Fruit fly (Drosophila melanogaster) whole organism, wandering third instar larva: Measurements from ENCODE around the gene CG43245.

Experiments
- Abd-B ChIP-seq: fragments of >200 bp; optimal IDR thresholded peaks from 2 replicates; lab custom pipeline; 2017; ENCODE audit warnings: missing biosample characterization, missing genetic modification characterization
- CG32264 ChIP-seq: fragments of 200-800 bp; sonication (Bioruptor generic); optimal IDR thresholded peaks from 2 replicates; lab custom pipeline; 2016; ENCODE audit warnings: missing biosample characterization, missing genetic modification characterization
- CG9705 ChIP-seq: fragments of 200-800 bp; sonication (Bioruptor generic); optimal IDR thresholded peaks from 2 replicates; lab custom pipeline; 2018; ENCODE audit warnings: missing biosample characterization, mild to moderate bottlenecking, missing genetic modification characterization
- CrebA ChIP-seq: fragments of 200-800 bp; sonication (Bioruptor generic); optimal IDR thresholded peaks from 2 replicates; lab custom pipeline; 2016; ENCODE audit warnings: missing biosample characterization, mild to moderate bottlenecking, missing genetic modification characterization, borderline replicate concordance
- Dfd ChIP-seq: fragments of >200 bp; optimal IDR thresholded peaks from 2 replicates; lab custom pipeline; 2017; ENCODE audit warnings: missing biosample characterization, missing genetic modification characterization
- Dif ChIP-seq: fragments of 200-275, 200-300 bp; sonication (Bioruptor generic); optimal IDR thresholded peaks from 2 replicates; lab custom pipeline; 2018; ENCODE audit warnings: missing biosample characterization, missing genetic modification characterization; ENCODE audit not compliant: partially characterized antibody
- GATAd ChIP-seq: sonication (Bioruptor generic); optimal IDR thresholded peaks from 2 replicates; lab custom pipeline; 2016; ENCODE audit warnings: missing biosample characterization, missing genetic modification characterization
- HLH106 ChIP-seq: fragments of 200-800 bp; optimal IDR thresholded peaks from 3 replicates; lab custom pipeline; 2019; ENCODE audit warnings: missing biosample characterization, mild to moderate bottlenecking, missing genetic modification characterization, moderate library complexity
- Hnf4 ChIP-seq: fragments of 200-800 bp; sonication (Bioruptor generic); optimal IDR thresholded peaks from 2 replicates; lab custom pipeline; 2016; ENCODE audit warnings: missing biosample characterization, mild to moderate bottlenecking, missing genetic modification characterization
- Hr78 ChIP-seq: fragments of >200 bp; optimal IDR thresholded peaks from 2 replicates; lab custom pipeline; 2017; ENCODE audit warnings: missing biosample characterization, missing genetic modification characterization
- Hr83 ChIP-seq: fragments of 200-300 bp; sonication (Bioruptor generic); optimal IDR thresholded peaks from 2 replicates; lab custom pipeline; 2016; ENCODE audit warnings: missing biosample characterization, mild to moderate bottlenecking, missing genetic modification characterization, moderate library complexity; ENCODE audit not compliant: poor library complexity, severe bottlenecking
- Jra ChIP-seq: sonication (Bioruptor generic); optimal IDR thresholded peaks from 2 replicates; lab custom pipeline; 2016; ENCODE audit warnings: missing biosample characterization, missing genetic modification characterization
- Mio ChIP-seq: sonication (Bioruptor generic); optimal IDR thresholded peaks from 2 replicates; lab custom pipeline; 2016; ENCODE audit warnings: missing biosample characterization, missing genetic modification characterization
- Myc ChIP-seq: fragments of >200 bp; optimal IDR thresholded peaks from 2 replicates; lab custom pipeline; 2017
- N ChIP-seq: fragments of >200 bp; optimal IDR thresholded peaks from 2 replicates; lab custom pipeline; 2018; ENCODE audit warnings: missing biosample characterization, missing external identifiers, missing genetic modification characterization
- OdsH ChIP-seq: fragments of 200-800 bp; sonication (Bioruptor generic); optimal IDR thresholded peaks from 2 replicates; lab custom pipeline; 2016; ENCODE audit warnings: missing biosample characterization, mild to moderate bottlenecking, missing genetic modification characterization
- Rel ChIP-seq, 2 experiments: fragments of 200-800 bp; sonication (Bioruptor generic) in 1 of 2; optimal IDR thresholded peaks; 2 replicates in 1 of 2; 3 replicates in 1 of 2; lab custom pipeline; 2016 to 2019; ENCODE audit warnings: mild to moderate bottlenecking in 2 of 2, missing biosample characterization in 2 of 2, missing genetic modification characterization in 2 of 2, moderate library complexity in 1 of 2
- Sp1 ChIP-seq: fragments of 200-800 bp; sonication (Bioruptor generic); optimal IDR thresholded peaks from 3 replicates; lab custom pipeline; 2019; ENCODE audit warnings: missing biosample characterization, mild to moderate bottlenecking, missing genetic modification characterization, moderate library complexity
- Vsx2 ChIP-seq: fragments of 200-300, 225-300 bp; sonication (Bioruptor generic); optimal IDR thresholded peaks from 2 replicates; lab custom pipeline; 2018; ENCODE audit warnings: missing biosample characterization, missing genetic modification characterization; ENCODE audit not compliant: partially characterized antibody
- br ChIP-seq: fragments of 200-800 bp; sonication (Bioruptor generic); optimal IDR thresholded peaks from 2 replicates; lab custom pipeline; 2016; ENCODE audit warnings: missing biosample characterization, missing genetic modification characterization
- brk ChIP-seq: fragments of 200-800 bp; sonication (Bioruptor generic); optimal IDR thresholded peaks from 2 replicates; lab custom pipeline; 2016; ENCODE audit warnings: missing biosample characterization, mild to moderate bottlenecking, missing genetic modification characterization
- dl ChIP-seq, 2 experiments: fragments of 175-275, 200-275 bp in 1 of 2; fragments of 200-275 bp in 1 of 2; sonication (Bioruptor generic); optimal IDR thresholded peaks; lab custom pipeline; 2018; ENCODE audit warnings: mild to moderate bottlenecking in 2 of 2, missing biosample characterization in 2 of 2, missing genetic modification characterization in 2 of 2, moderate library complexity in 2 of 2; ENCODE audit not compliant: partially characterized antibody in 2 of 2, insufficient read depth in 1 of 2
- dmrt93B ChIP-seq: fragments of 200-800 bp; sonication (Bioruptor generic); optimal IDR thresholded peaks from 2 replicates; lab custom pipeline; 2018; ENCODE audit warnings: missing biosample characterization, mild to moderate bottlenecking, missing genetic modification characterization
- dsf ChIP-seq: sonication (Bioruptor generic); optimal IDR thresholded peaks from 2 replicates; lab custom pipeline; 2016; ENCODE audit warnings: missing biosample characterization, missing genetic modification characterization, borderline replicate concordance
- ey ChIP-seq: fragments of 200-800 bp; sonication (Bioruptor generic); optimal IDR thresholded peaks from 2 replicates; lab custom pipeline; 2016; ENCODE audit warnings: missing biosample characterization, missing genetic modification characterization
- foxo ChIP-seq, 2 experiments: fragments of 200-800 bp; sonication (Bioruptor generic); optimal IDR thresholded peaks; 2 replicates in 1 of 2; 3 replicates in 1 of 2; lab custom pipeline; 2016 to 2017; ENCODE audit warnings: missing biosample characterization in 2 of 2, missing genetic modification characterization in 2 of 2
- fru ChIP-seq: fragments of 200-800 bp; sonication (Bioruptor generic); optimal IDR thresholded peaks from 3 replicates; lab custom pipeline; 2016; ENCODE audit warnings: missing biosample characterization, mild to moderate bottlenecking, missing genetic modification characterization
- h ChIP-seq: fragments of 200-800 bp; sonication (Bioruptor generic); optimal IDR thresholded peaks from 3 replicates; lab custom pipeline; 2016; ENCODE audit warnings: missing biosample characterization, mild to moderate bottlenecking, missing genetic modification characterization
- jim ChIP-seq: fragments of 175-275, 200-325 bp; sonication (Bioruptor generic); optimal IDR thresholded peaks from 2 replicates; lab custom pipeline; 2016; ENCODE audit warnings: missing biosample characterization, mild to moderate bottlenecking, missing genetic modification characterization
- lola ChIP-seq: fragments of >200 bp; optimal IDR thresholded peaks from 2 replicates; lab custom pipeline; 2017; ENCODE audit warnings: missing biosample characterization, missing genetic modification characterization
- pan ChIP-seq: fragments of >200 bp; optimal IDR thresholded peaks from 2 replicates; lab custom pipeline; 2017
- psq ChIP-seq: fragments of 200-800 bp; sonication (Bioruptor generic); optimal IDR thresholded peaks from 3 replicates; lab custom pipeline; 2017; ENCODE audit warnings: missing biosample characterization, mild to moderate bottlenecking, missing genetic modification characterization, moderate library complexity
- rgr ChIP-seq: fragments of 200-800 bp; sonication (Bioruptor generic); optimal IDR thresholded peaks from 3 replicates; lab custom pipeline; 2016; ENCODE audit warnings: missing biosample characterization, mild to moderate bottlenecking, missing genetic modification characterization
- sage ChIP-seq: fragments of 200-800 bp; sonication (Bioruptor generic); optimal IDR thresholded peaks from 2 replicates; lab custom pipeline; 2016; ENCODE audit warnings: missing biosample characterization, mild to moderate bottlenecking, missing genetic modification characterization
- sv ChIP-seq: fragments of 200-800 bp; sonication (Bioruptor generic); optimal IDR thresholded peaks from 3 replicates; lab custom pipeline; 2016; ENCODE audit warnings: missing biosample characterization, missing genetic modification characterization
- tai ChIP-seq: sonication (Bioruptor generic); optimal IDR thresholded peaks from 2 replicates; lab custom pipeline; 2016; ENCODE audit warnings: missing biosample characterization, missing genetic modification characterization
- usp ChIP-seq: fragments of >200 bp; optimal IDR thresholded peaks from 2 replicates; lab custom pipeline; 2017; ENCODE audit warnings: missing biosample characterization, missing genetic modification characterization
- woc ChIP-seq: sonication (Bioruptor generic); optimal IDR thresholded peaks from 2 replicates; lab custom pipeline; 2016; ENCODE audit warnings: missing biosample characterization, mild to moderate bottlenecking, missing genetic modification characterization

CG43245 gene

DNA sequence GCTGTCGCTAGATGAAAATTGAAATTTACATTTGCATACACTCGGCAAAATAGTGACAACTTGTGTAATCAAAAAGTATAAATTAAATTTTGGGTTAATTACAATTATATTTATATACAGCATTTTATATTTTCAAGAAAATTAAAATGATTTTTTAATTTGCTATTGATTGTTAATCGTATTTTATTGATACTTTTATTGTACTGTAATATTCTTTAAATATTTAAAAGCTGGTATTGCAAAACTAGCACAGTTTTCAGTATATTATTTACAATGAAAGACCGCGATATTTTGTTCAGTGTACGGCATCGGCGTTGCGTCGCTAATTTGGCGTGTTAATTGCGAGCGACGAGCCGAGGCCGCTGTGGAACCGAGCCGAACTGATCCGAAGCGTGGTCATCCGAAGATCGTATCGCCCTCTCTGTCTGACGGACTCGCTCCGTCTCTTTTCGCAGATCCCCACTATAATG lies 19.1 kb upstream of the CG43245 start (continued):
- peak; percentile 85 for TF ChIP-seq OdsH

- no peak for TF ChIP-seq CG32264 (GFP tag; lab: Kevin White, UChicago)
These were observed 15.6 kb upstream of the CG43245 start for dm6 chr3L:10756082-10756481.

DNA sequence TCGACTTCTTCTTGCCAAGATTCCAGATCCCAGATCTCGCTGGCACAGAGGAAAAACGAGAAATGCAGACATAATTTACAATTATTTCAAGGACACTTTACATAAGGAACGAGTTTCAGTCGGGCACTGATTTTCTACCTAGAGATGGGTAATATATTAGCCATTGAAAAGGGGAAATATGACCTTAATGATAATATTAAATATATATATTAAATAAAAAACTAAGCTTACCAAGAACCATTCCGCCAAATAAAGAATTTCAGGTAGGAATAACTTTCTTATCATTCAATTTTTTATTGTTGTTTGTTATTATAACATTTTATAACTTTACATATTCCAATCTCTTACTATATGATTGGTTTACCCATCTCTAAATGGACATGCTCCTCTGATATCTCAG lies 14.8 kb upstream of the CG43245 start:
- TF ChIP-seq Jra (GFP tag; lab: Kevin White, UChicago) = no peak
- no peak for TF ChIP-seq h (GFP tag; lab: Kevin White, UChicago)
- no peak for TF ChIP-seq dl (GFP tag; optimal IDR thresholded peaks at IDR 0.05; lab: Kevin White, UChicago; ENCODE audit: insufficient read depth in 1 of 2, partially characterized antibody in 2 of 2)
- TF ChIP-seq foxo (GFP tag; optimal IDR thresholded peaks at IDR 0.05; lab: Kevin White, UChicago) = no peak
- TF ChIP-seq Dif = no peak
- TF ChIP-seq dsf = no peak
- no peak for TF ChIP-seq lola (GFP tag; lab: Kevin White, UChicago)
- no peak for TF ChIP-seq Vsx2 (GFP tag; lab: Kevin White, UChicago)
- TF ChIP-seq N (GFP tag; lab: Kevin White, UChicago) = no peak
- no peak for TF ChIP-seq dmrt93B
- no peak for TF ChIP-seq Rel (GFP tag; optimal IDR thresholded peaks at IDR 0.05; lab: Kevin White, UChicago)
- no peak for TF ChIP-seq Rel (tag; optimal IDR thresholded peaks at IDR 0.05; lab: Kevin White, UChicago)
- TF ChIP-seq br = no peak
- TF ChIP-seq usp (GFP tag; lab: Kevin White, UChicago) = no peak
- no peak for TF ChIP-seq GATAd (GFP tag; lab: Kevin White, UChicago)
- no peak for TF ChIP-seq sage (GFP tag; lab: Kevin White, UChicago)

- TF ChIP-seq OdsH (peak; percentile 74), Dif (no peak), sage (GFP tag; lab: Kevin White, UChicago) (peak; percentile 45), h (GFP tag; lab: Kevin White, UChicago) (peak; percentile 79), lola (GFP tag; lab: Kevin White, UChicago) (no peak), Mio (GFP tag; lab: Kevin White, UChicago) (no peak), CG9705 (GFP tag; lab: Kevin White, UChicago) (peak; percentile 8), pan (lab: Kevin White, UChicago) (no peak), Jra (GFP tag; lab: Kevin White, UChicago) (no peak), dsf (no peak), brk (GFP tag; lab: Kevin White, UChicago) (peak; percentile 49), Dfd (GFP tag; lab: Kevin White, UChicago) (no peak), Abd-B (GFP tag; lab: Kevin White, UChicago) (no peak), dmrt93B (no peak), Myc (lab: Kevin White, UChicago) (no peak), rgr (GFP tag; lab: Kevin White, UChicago) (peak; percentile 59), N (GFP tag; lab: Kevin White, UChicago) (no peak), GATAd (GFP tag; lab: Kevin White, UChicago) (no peak), CrebA (GFP tag; lab: Kevin White, UChicago) (no peak), Vsx2 (GFP tag; lab: Kevin White, UChicago) (no peak), Hr78 (no peak), fru (peak; percentile 65), foxo (GFP tag; optimal IDR thresholded peaks at IDR 0.05; lab: Kevin White, UChicago) (peak in 1 of 2 experiments; percentile 74), HLH106 (tag; lab: Kevin White, UChicago) (peak; percentile 74), Hr83 (no peak), psq (GFP tag; lab: Kevin White, UChicago) (peak; percentile 71), sv (no peak), Hnf4 (GFP tag; lab: Kevin White, UChicago) (no peak), Rel (GFP tag; optimal IDR thresholded peaks at IDR 0.05; lab: Kevin White, UChicago) (peak; percentile 30), Rel (tag; optimal IDR thresholded peaks at IDR 0.05; lab: Kevin White, UChicago) (no peak), woc (GFP tag; lab: Kevin White, UChicago) (peak; percentile 20), ey (peak; percentile 46), usp (GFP tag; lab: Kevin White, UChicago) (no peak), jim (GFP tag; lab: Kevin White, UChicago) (no peak), tai (GFP tag; lab: Kevin White, UChicago) (no peak), Sp1 (GFP tag; lab: Kevin White, UChicago) (peak; percentile 72), br (peak; percentile 18), CG32264 (GFP tag; lab: Kevin White, UChicago) (no peak), dl (GFP tag; optimal IDR thresholded peaks at IDR 0.05; lab: Kevin White, UChicago; ENCODE audit: insufficient read depth in 1 of 2, partially characterized antibody in 2 of 2) (no peak)
These were observed 14.1 kb upstream of the CG43245 start for dm6 chr3L:10757605-10758004.
